Worm (Caenorhabditis elegans) whole organism, midembryonic: ENCODE data around the gene sas-7.
A peak's percentile ranks its signal among the peaks of the same experiment; 100 is the strongest.

Experiments
- T22C8.4 ChIP-seq: fragments of 200-800 bp; sonication (Bioruptor generic); IDR thresholded peaks from 2 replicates; pipeline ENCODE4 v1.3.6; 2022; ENCODE audit warnings: missing genetic modification characterization, missing compliant biosample characterization
- cog-1 ChIP-seq: sonication (generic microtip); optimal IDR thresholded peaks from 2 replicates; lab custom pipeline; 2016; ENCODE audit warnings: missing genetic modification characterization, missing compliant biosample characterization
- flt-1 ChIP-seq: fragments of 200-800 bp; sonication (Bioruptor generic); IDR thresholded peaks from 2 replicates; pipeline ENCODE4 v1.3.6; 2022; ENCODE audit warnings: missing genetic modification characterization, missing compliant biosample characterization
- klf-2 ChIP-seq: fragments of 200-800 bp; sonication (Bioruptor generic); conservative IDR thresholded peaks from 2 replicates; pipeline ENCODE4 v1.3.6; 2022; ENCODE audit warnings: missing genetic modification reagents, missing genetic modification characterization, missing compliant biosample characterization
- med-1 ChIP-seq: sonication (generic microtip); optimal IDR thresholded peaks from 2 replicates; lab custom pipeline; 2017; ENCODE audit warnings: missing genetic modification characterization, mild to moderate bottlenecking, missing compliant biosample characterization, antibody characterized with exemption, missing genetic modification reagents; ENCODE audit not compliant: insufficient read depth
- ref-1 ChIP-seq: fragments of 200-800 bp; sonication (Bioruptor generic); conservative IDR thresholded peaks from 2 replicates; pipeline ENCODE4 v1.3.6; 2022; ENCODE audit warnings: missing genetic modification reagents, missing genetic modification characterization, missing compliant biosample characterization
- tab-1 ChIP-seq: fragments of 200-800 bp; sonication (Bioruptor generic); IDR thresholded peaks from 2 replicates; pipeline ENCODE4 v1.3.6; 2022; ENCODE audit warnings: missing genetic modification characterization, missing compliant biosample characterization
- ztf-23 ChIP-seq: fragments of 200-800 bp; sonication (Bioruptor generic); IDR thresholded peaks from 2 replicates; pipeline ENCODE4 v1.3.6; 2022; ENCODE audit warnings: missing genetic modification reagents, missing genetic modification characterization, missing compliant biosample characterization
- ztf-29 ChIP-seq: fragments of 200-800 bp; sonication (Bioruptor generic); IDR thresholded peaks from 2 replicates; pipeline ENCODE4 v1.3.6; 2022; ENCODE audit warnings: missing genetic modification reagents, missing genetic modification characterization, missing compliant biosample characterization

The sas-7 gene

DNA sequence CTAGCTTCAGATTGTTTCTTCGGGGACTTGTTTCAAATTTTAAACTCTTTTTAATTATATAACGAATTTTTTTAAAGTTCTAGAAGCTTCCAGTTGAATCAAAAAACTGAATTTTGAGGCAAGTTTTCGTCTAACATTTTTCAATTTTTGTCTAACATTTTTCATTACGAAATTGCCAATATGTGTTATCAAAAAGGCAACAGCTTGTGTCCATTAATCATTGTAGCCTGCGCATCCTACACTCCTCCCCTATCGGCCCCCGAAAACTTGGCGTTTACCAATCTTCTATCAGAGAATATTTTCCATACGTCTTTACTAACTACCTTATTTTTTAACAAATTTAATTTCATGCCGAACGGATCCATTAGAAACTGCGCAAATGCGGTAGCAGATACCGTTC lies 20.7 kb upstream of the sas-7 start, which contains the start of gene vglu-3:
TSS of gene vglu-3 (plus strand) at position 301 of the 400 bp plus-strand sequence.
- no peak for TF ChIP-seq med-1 (GFP tag; lab: Kevin White, UChicago)

DNA sequence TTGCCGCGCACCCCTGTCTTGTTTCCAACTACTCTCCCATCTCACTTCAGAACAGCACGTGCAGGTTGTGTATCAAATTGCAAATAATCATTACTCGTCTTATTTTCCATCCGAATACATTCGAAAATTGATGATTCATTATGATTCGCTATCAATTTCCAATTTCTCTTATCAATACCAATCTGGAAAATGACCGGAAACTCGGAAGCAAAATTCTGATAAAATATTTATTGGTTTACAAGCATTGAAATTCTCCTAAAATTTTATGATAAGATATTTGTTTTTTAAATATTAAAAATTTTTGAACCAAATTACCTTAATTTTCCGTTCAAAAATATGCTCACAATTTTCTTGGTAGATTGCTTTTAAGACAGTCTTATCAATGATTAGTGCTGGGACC lies 15.5 kb upstream of the sas-7 start:
- TF ChIP-seq ztf-23 (GFP tag; lab: Robert Waterston, UW) (no peak), tab-1 (GFP tag; lab: Robert Waterston, UW) (no peak), klf-2 (GFP tag; lab: Robert Waterston, UW) (no peak), ztf-29 (GFP tag; lab: Robert Waterston, UW) (no peak), cog-1 (no peak), T22C8.4 (GFP tag; lab: Robert Waterston, UW) (no peak), ref-1 (GFP tag; lab: Robert Waterston, UW) (no peak), flt-1 (GFP tag; lab: Robert Waterston, UW) (no peak), med-1 (GFP tag; lab: Kevin White, UChicago) (no peak)

DNA sequence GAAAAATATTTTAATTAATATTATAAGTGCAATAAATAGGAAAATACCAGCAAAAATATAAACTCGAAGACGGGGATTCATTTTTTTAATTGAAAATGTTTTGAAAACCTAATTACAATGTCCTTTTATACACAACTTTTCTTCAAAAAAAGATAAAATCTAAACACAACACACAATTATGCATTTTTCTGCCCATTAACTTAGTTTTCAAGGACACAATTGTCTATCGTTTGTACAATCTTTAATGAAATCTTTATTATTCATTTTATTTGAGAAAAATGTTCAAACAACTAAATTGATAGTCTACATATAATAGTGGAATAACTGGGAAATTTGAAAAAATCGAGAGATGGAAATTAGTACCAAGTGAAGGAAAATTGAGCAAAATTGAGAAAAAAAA lies 14.8 kb upstream of the sas-7 start, which contains the start of gene T07A5.1:
TSS of gene T07A5.1 (minus strand) at position 149 of the 400 bp plus-strand sequence.
- TF ChIP-seq ztf-29 (GFP tag; lab: Robert Waterston, UW), result no peak
- no peak for TF ChIP-seq med-1 (GFP tag; lab: Kevin White, UChicago)
- no peak for TF ChIP-seq ztf-23 (GFP tag; lab: Robert Waterston, UW)
- no peak for TF ChIP-seq tab-1 (GFP tag; lab: Robert Waterston, UW)
- no peak for TF ChIP-seq ref-1 (GFP tag; lab: Robert Waterston, UW)
- TF ChIP-seq flt-1 (GFP tag; lab: Robert Waterston, UW), result no peak

DNA sequence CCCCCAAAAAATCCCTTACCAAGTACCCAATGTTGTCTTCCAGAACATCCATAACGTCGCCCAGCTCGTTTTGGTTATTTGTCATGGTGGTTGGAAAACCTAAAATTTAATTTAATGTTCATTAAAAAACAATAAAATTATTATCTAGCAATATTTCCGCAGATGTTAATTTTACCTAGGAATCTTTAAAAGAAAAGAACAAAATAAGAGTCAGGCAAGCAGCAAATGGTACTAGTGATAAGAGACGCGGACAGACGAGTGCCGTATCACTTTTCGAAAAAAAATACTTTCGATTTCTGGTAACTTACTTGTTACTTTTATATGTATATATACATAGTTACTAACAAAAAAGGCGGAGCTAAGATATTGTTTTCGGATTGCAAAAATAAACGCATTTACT lies 9.8 kb upstream of the sas-7 start, which contains the start of gene T07A5.7:
TSS of gene T07A5.7 (minus strand) at position 101 of the 400 bp plus-strand sequence.
- TF ChIP-seq med-1 (GFP tag; lab: Kevin White, UChicago) (no peak), ref-1 (GFP tag; lab: Robert Waterston, UW) (no peak), ztf-23 (GFP tag; lab: Robert Waterston, UW) (no peak), klf-2 (GFP tag; lab: Robert Waterston, UW) (no peak)

DNA sequence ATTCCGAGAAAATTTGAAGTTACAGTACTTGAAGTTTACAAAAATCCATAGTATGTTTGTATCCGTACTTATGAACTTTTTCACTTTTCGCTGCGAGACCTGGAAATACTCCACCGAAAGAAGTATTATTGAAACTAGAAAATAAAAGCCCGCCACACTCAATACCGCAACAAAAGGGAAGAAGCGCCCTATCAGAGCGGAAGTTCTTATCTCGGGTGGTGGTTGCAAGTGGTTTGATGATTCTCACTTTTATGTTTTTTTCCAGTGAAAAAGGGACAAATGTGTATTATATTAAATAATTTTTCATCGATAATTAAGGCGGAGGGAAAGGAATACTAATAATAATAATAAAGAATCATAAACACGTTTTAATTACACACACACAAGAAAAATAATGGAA lies 6.6 kb upstream of the sas-7 start:
- TF ChIP-seq ztf-29 (GFP tag; lab: Robert Waterston, UW), result no peak

DNA sequence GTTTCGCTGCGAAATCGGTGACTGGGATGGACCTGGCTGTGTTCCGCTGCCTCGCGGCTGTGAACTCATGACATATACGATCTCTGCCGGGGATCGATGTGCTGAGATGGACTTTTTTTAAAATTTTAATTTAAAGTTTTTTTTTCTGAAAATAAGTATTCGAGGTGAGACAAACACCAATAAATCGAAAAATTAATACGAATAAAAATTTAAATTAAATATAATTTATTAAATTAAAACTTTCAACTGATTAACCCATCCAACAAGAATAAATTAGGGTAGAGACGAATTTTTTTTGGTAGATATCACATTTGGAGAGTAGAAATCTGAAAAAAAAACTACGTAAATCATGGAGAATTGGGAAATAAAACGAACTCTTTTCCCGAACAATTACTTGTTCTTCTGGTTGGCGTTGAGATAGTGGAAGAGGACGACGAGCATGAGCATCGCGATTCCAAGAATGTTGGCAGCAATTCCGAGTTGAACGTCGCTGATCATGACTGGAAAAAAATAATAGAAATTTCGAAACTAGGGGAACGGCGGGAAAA lies 2.7 kb upstream of the sas-7 start, which contains the start of the genes unc-50 and ostf-4:
TSS of gene unc-50 (minus strand) at position 101 of the 548 bp plus-strand sequence.
TSS of gene ostf-4 (minus strand) at position 498 of the 548 bp plus-strand sequence.
- TF ChIP-seq ztf-23 (GFP tag; lab: Robert Waterston, UW) (no peak), ref-1 (GFP tag; lab: Robert Waterston, UW) (no peak), med-1 (GFP tag; lab: Kevin White, UChicago) (no peak), klf-2 (GFP tag; lab: Robert Waterston, UW) (no peak), tab-1 (GFP tag; lab: Robert Waterston, UW) (no peak), flt-1 (GFP tag; lab: Robert Waterston, UW) (no peak), T22C8.4 (GFP tag; lab: Robert Waterston, UW) (no peak), cog-1 (no peak)

DNA sequence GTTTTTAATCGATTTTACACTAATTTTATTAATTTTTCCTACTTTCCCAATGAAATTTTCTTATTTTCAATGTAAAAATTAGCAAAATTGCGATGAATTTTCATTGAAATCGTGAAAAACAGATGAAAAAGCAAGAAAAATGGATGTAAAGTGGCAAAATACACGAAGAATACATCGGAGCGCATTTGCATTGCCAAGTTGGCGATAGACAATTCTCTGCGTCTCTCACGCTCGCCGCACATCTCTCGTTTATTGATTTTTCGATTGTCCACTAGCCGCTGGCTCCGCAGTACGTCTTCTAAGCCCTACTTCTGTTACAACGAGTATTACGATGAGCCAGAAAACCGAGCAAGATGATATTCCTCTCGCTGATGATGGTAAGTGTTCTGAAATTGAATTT lies 2.1 kb upstream of the sas-7 start, which contains the start of gene unc-69:
TSS of gene unc-69 (plus strand) at position 185 of the 400 bp plus-strand sequence.
- TF ChIP-seq tab-1 (GFP tag; lab: Robert Waterston, UW) (no peak), T22C8.4 (GFP tag; lab: Robert Waterston, UW) (peak; percentile 97), ztf-29 (GFP tag; lab: Robert Waterston, UW) (no peak), flt-1 (GFP tag; lab: Robert Waterston, UW) (no peak), cog-1 (peak; percentile 41), ref-1 (GFP tag; lab: Robert Waterston, UW) (no peak), ztf-23 (GFP tag; lab: Robert Waterston, UW) (no peak), med-1 (GFP tag; lab: Kevin White, UChicago) (no peak), klf-2 (GFP tag; lab: Robert Waterston, UW) (no peak)

DNA sequence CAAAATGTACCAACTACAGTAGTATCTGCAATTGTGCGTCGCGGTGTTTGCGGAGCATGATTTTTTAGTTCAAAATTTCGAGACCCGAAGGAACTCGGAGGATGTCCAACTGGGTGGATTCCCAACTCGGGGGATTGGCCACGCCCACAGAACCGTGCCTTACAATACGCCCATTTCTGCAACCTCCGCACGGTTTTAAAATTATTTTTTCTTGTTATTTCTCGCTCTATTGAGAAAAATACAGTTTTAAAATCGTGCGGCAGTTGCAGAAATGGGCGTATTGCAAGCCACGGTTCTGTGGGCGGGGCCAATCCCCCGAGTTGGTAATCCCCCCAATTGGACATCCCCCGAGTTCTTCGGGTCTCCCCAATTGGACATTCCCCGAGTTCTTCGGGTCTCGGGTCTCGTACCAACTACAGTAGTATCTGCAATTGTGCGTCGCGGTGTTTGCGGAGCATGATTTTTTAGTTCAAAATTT lies 552 bp upstream of the sas-7 start:
- TF ChIP-seq flt-1 (GFP tag; lab: Robert Waterston, UW), result 0 out of 2 replicates have a peak, but pooled peaks have one; percentile 30

DNA sequence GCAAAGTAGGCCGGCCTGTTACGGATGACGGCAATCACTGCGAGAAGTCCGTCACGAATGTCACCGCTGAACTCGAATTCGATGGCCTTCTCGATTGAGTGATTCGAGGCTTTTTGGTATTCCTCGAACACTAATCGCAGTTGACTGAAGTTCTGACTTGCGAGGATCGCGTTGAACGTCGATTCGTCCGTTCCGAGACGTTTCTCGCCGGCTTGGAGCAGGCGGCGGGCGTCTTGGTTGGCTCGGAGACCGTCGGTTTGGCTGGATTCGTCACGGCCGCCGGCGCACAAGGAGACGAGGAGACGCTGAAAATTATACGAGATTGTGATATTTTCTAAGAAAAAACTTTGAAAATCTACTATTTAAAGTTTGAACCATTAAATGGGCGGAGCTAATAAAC lies 5.5 kb downstream of the sas-7 start:
- TF ChIP-seq flt-1 (GFP tag; lab: Robert Waterston, UW) (no peak), cog-1 (no peak), ref-1 (GFP tag; lab: Robert Waterston, UW) (no peak), ztf-23 (GFP tag; lab: Robert Waterston, UW) (no peak), med-1 (GFP tag; lab: Kevin White, UChicago) (no peak), tab-1 (GFP tag; lab: Robert Waterston, UW) (no peak), ztf-29 (GFP tag; lab: Robert Waterston, UW) (no peak), klf-2 (GFP tag; lab: Robert Waterston, UW) (no peak), T22C8.4 (GFP tag; lab: Robert Waterston, UW) (no peak)
